Worm (Caenorhabditis elegans) whole organism, L2 larva: ENCODE results near the gene Y57G11C.499.

Experiments used
- alr-1 ChIP-seq: fragments of 150-350 bp; optimal IDR thresholded peaks from 2 replicates; lab custom pipeline; 2014; ENCODE audit warnings: missing biosample characterization, missing genetic modification characterization
- aly-2 ChIP-seq: fragments of 150-350 bp; optimal IDR thresholded peaks from 2 replicates; lab custom pipeline; 2014; ENCODE audit warnings: missing biosample characterization, missing genetic modification characterization
- blmp-1 ChIP-seq: sonication (generic microtip); optimal IDR thresholded peaks from 2 replicates; lab custom pipeline; 2017; ENCODE audit warnings: missing genetic modification characterization, mild to moderate bottlenecking, missing compliant biosample characterization, antibody characterized with exemption, moderate library complexity; ENCODE audit not compliant: insufficient read depth
- ceh-82 ChIP-seq: fragments of 150-350 bp; optimal IDR thresholded peaks from 2 replicates; lab custom pipeline; 2014; ENCODE audit warnings: missing biosample characterization, missing genetic modification characterization
- gmeb-1 ChIP-seq: fragments of 150-350 bp; optimal IDR thresholded peaks from 2 replicates; lab custom pipeline; 2014; ENCODE audit warnings: missing biosample characterization, missing genetic modification characterization
- nhr-12 ChIP-seq: fragments of 150-350 bp; optimal IDR thresholded peaks from 2 replicates; lab custom pipeline; 2014; ENCODE audit warnings: missing biosample characterization, missing genetic modification characterization
- nhr-21 ChIP-seq: fragments of 150-350 bp; optimal IDR thresholded peaks from 2 replicates; lab custom pipeline; 2014; ENCODE audit warnings: missing biosample characterization, missing genetic modification characterization
- sma-9 ChIP-seq, 2 experiments: fragments of 150-350 bp in 1 of 2; sonication (generic microtip) in 1 of 2; optimal IDR thresholded peaks; 2 replicates each; lab custom pipeline; 2014 to 2016; ENCODE audit warnings: missing genetic modification characterization in 2 of 2, mild to moderate bottlenecking in 1 of 2, missing biosample characterization in 1 of 2, missing compliant biosample characterization in 1 of 2, missing genetic modification reagents in 1 of 2, moderate library complexity in 1 of 2
- snpc-4 ChIP-seq: fragments of 150-350 bp; optimal IDR thresholded peaks from 2 replicates; lab custom pipeline; 2014; ENCODE audit warnings: missing biosample characterization, missing genetic modification characterization

DNA sequence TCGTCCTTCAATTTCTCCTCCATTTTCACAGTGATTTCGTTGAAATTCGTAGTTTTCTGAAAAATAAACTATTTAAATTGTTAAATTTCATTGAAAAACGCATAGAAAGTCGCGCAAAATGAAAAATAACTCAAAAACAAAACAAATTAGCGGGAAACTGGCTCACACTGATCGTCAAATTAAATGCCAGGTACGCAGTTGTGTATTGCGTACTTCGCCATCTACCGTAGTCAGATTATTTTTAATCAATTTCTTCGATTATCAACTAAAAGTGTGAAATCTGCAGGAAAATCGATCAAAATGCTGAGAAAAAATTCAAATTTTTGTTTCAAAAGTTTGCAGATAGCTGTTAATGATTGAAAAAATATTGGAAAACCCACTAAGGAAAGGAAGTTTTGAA lies at the start of gene Y57G11C.499:
- TF ChIP-seq ceh-82, result no peak
- TF ChIP-seq aly-2 (tag; lab: Kevin White, UChicago), result no peak
- TF ChIP-seq nhr-12, result no peak
- TF ChIP-seq nhr-21 (tag; lab: Kevin White, UChicago), result no peak
- no peak for TF ChIP-seq alr-1 (tag; lab: Kevin White, UChicago)
- TF ChIP-seq snpc-4 (tag; lab: Kevin White, UChicago), result no peak
- TF ChIP-seq gmeb-1 (tag; lab: Kevin White, UChicago), result no peak
- no peak for TF ChIP-seq blmp-1 (tag; lab: Kevin White, UChicago)
- TF ChIP-seq sma-9 (GFP tag; optimal IDR thresholded peaks at IDR 0.05; lab: Kevin White, UChicago), result no peak
- TF ChIP-seq sma-9 (tag; optimal IDR thresholded peaks at IDR 0.05; lab: Kevin White, UChicago), result no peak
